Worm (Caenorhabditis elegans) whole organism, L3 larva: ENCODE measurements around the gene fbxa-102.

Experiments used
- ZK546.5 ChIP-seq: sonication (generic microtip); optimal IDR thresholded peaks from 2 replicates; lab custom pipeline; 2017; ENCODE audit warnings: missing biosample characterization, missing genetic modification characterization
- aly-2 ChIP-seq: fragments of 150-350 bp; optimal IDR thresholded peaks from 2 replicates; lab custom pipeline; 2014; ENCODE audit warnings: missing biosample characterization, missing genetic modification characterization
- ceh-16 ChIP-seq: sonication (generic microtip); optimal IDR thresholded peaks from 2 replicates; lab custom pipeline; 2017; ENCODE audit warnings: missing biosample characterization, missing genetic modification characterization
- ceh-82 ChIP-seq: fragments of 150-350 bp; optimal IDR thresholded peaks from 2 replicates; lab custom pipeline; 2014; ENCODE audit warnings: missing biosample characterization, missing genetic modification characterization
- jun-1 ChIP-seq: fragments of 150-350 bp; optimal IDR thresholded peaks from 2 replicates; lab custom pipeline; 2014; ENCODE audit warnings: missing biosample characterization, missing genetic modification reagents, missing genetic modification characterization
- nhr-12 ChIP-seq: fragments of 150-350 bp; optimal IDR thresholded peaks from 2 replicates; lab custom pipeline; 2014; ENCODE audit warnings: missing biosample characterization, missing genetic modification characterization
- nhr-237 ChIP-seq: fragments of 150-350 bp; optimal IDR thresholded peaks from 2 replicates; lab custom pipeline; 2014; ENCODE audit warnings: missing biosample characterization, missing genetic modification characterization
- zag-1 ChIP-seq: fragments of 150-350 bp; optimal IDR thresholded peaks from 2 replicates; lab custom pipeline; 2014; ENCODE audit warnings: missing biosample characterization, missing genetic modification characterization
- ztf-11 ChIP-seq: fragments of 150-350 bp; optimal IDR thresholded peaks from 2 replicates; lab custom pipeline; 2014; ENCODE audit warnings: missing biosample characterization, missing genetic modification characterization

DNA sequence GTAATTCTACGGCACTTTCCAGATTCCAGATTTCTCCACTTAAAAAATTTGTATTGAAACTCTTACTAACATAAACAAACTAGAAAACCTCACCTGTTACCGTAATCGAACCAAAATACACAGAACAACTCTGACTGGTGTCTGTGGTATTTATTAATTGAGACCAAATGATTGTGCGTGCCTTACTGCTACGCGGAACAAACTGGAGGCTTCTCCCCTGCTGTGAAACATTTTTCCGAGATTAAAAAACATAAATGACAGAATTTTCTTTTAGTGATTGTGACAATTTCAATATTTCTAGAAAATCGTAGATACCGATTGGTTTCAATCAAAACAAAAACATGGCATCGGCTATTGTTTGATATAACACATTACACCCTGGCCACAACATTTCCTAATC, 43.8 kb downstream of the fbxa-102 start:
- no peak for TF ChIP-seq aly-2 (tag; lab: Kevin White, UChicago)
- TF ChIP-seq nhr-237 (tag; lab: Kevin White, UChicago) = no peak
- TF ChIP-seq zag-1 (tag; lab: Kevin White, UChicago) = no peak
- no peak for TF ChIP-seq nhr-12 (tag; lab: Kevin White, UChicago)
- no peak for TF ChIP-seq ZK546.5 (tag; lab: Kevin White, UChicago)
- no peak for TF ChIP-seq ceh-82 (tag; lab: Kevin White, UChicago)
- TF ChIP-seq jun-1 (tag; lab: Kevin White, UChicago) = no peak
- no peak for TF ChIP-seq ceh-16 (tag; lab: Kevin White, UChicago)
- TF ChIP-seq ztf-11 = no peak
